Fruit fly (Drosophila melanogaster) whole organism, embryonic: ENCODE measurements around the gene Tsen2.
A peak's percentile ranks its signal among the peaks of the same experiment; 100 is the strongest.

ENCODE experiments used
- ATbp ChIP-seq: fragments of 200-800 bp; sonication (Bioruptor generic); optimal IDR thresholded peaks from 2 replicates; lab custom pipeline; 2017; ENCODE audit warnings: missing biosample characterization, mild to moderate bottlenecking, missing genetic modification characterization, missing genetic modification reagents
- Ada2b ChIP-seq: fragments of 200-800 bp; sonication (Bioruptor generic); IDR thresholded peaks from 2 replicates; pipeline ENCODE4 v1.3.6; 2022; ENCODE audit warnings: missing biosample characterization, missing genetic modification characterization
- Atf3 ChIP-seq: fragments of 200-800 bp; sonication (Bioruptor generic); optimal IDR thresholded peaks from 3 replicates; lab custom pipeline; 2016; ENCODE audit warnings: missing biosample characterization, missing genetic modification characterization
- B-H1 ChIP-seq: fragments of 200-800 bp; sonication (Bioruptor generic); IDR thresholded peaks from 3 replicates; pipeline ENCODE4 v1.3.6; 2022; ENCODE audit warnings: missing biosample characterization, missing genetic modification characterization
- Bdp1 ChIP-seq: fragments of 200-800 bp; sonication (Bioruptor generic); optimal IDR thresholded peaks from 3 replicates; lab custom pipeline; 2016; ENCODE audit warnings: missing biosample characterization, missing genetic modification characterization
- CG10431 ChIP-seq: fragments of 200-800 bp; sonication (Bioruptor generic); optimal IDR thresholded peaks from 3 replicates; lab custom pipeline; 2018; ENCODE audit warnings: missing biosample characterization, mild to moderate bottlenecking, missing genetic modification characterization
- CG10959 ChIP-seq: fragments of 200-800 bp; sonication (Bioruptor generic); IDR thresholded peaks from 2 replicates; pipeline ENCODE4 v1.3.6; 2022; ENCODE audit warnings: missing biosample characterization, missing genetic modification characterization
- CG15601 ChIP-seq: fragments of 200-800 bp; sonication (Bioruptor generic); optimal IDR thresholded peaks from 3 replicates; lab custom pipeline; 2019; ENCODE audit warnings: missing biosample characterization, mild to moderate bottlenecking, missing genetic modification characterization, moderate library complexity
- CG16863 ChIP-seq: fragments of 200-800 bp; sonication (Bioruptor generic); optimal IDR thresholded peaks from 3 replicates; lab custom pipeline; 2016; ENCODE audit warnings: missing biosample characterization, missing genetic modification characterization
- CG18619 ChIP-seq: fragments of 200-800 bp; sonication (Bioruptor generic); optimal IDR thresholded peaks from 3 replicates; lab custom pipeline; 2017; ENCODE audit warnings: missing biosample characterization, mild to moderate bottlenecking, missing genetic modification characterization
- CG30431 ChIP-seq: fragments of 200-800 bp; sonication (Bioruptor generic); optimal IDR thresholded peaks from 2 replicates; lab custom pipeline; 2017; ENCODE audit warnings: missing biosample characterization, missing genetic modification characterization
- CG32532 ChIP-seq: fragments of 200-800 bp; sonication (Bioruptor generic); IDR thresholded peaks from 2 replicates; pipeline ENCODE4 v1.3.6; 2022; ENCODE audit warnings: missing biosample characterization, missing genetic modification characterization
- CG32767 ChIP-seq: fragments of 200-800 bp; sonication (Bioruptor generic); IDR thresholded peaks from 2 replicates; pipeline ENCODE4 v1.3.6; 2022; ENCODE audit warnings: missing biosample characterization, missing genetic modification characterization
- CG3838 ChIP-seq: fragments of 200-800 bp; sonication (Bioruptor generic); optimal IDR thresholded peaks from 3 replicates; lab custom pipeline; 2016; ENCODE audit warnings: missing biosample characterization, missing genetic modification characterization
- CG42726 ChIP-seq: fragments of 200-800 bp; sonication (Bioruptor generic); IDR thresholded peaks from 2 replicates; pipeline ENCODE4 v1.3.6; 2022; ENCODE audit warnings: missing biosample characterization, missing genetic modification characterization; ENCODE audit not compliant: partially characterized antibody
- CG4328 ChIP-seq: fragments of 200-800 bp; sonication (Bioruptor generic); optimal IDR thresholded peaks from 3 replicates; lab custom pipeline; 2017; ENCODE audit warnings: missing biosample characterization, missing genetic modification reagents, missing genetic modification characterization
- CG4730 ChIP-seq: fragments of 200-800 bp; sonication (Bioruptor generic); IDR thresholded peaks from 2 replicates; pipeline ENCODE4 v1.3.6; 2022; ENCODE audit warnings: missing biosample characterization, missing genetic modification characterization
- CG6791 ChIP-seq: fragments of 200-800 bp; sonication (Bioruptor generic); IDR thresholded peaks from 3 replicates; pipeline ENCODE4 v1.3.6; 2022; ENCODE audit warnings: missing biosample characterization, missing genetic modification characterization; ENCODE audit not compliant: partially characterized antibody
- CG7786 ChIP-seq: fragments of 200-800 bp; sonication (Bioruptor generic); optimal IDR thresholded peaks from 2 replicates; lab custom pipeline; 2016; ENCODE audit warnings: missing biosample characterization, missing genetic modification characterization
- CG8290 ChIP-seq, 3 experiments: fragments of 200-800 bp; sonication (Bioruptor generic); optimal IDR thresholded peaks; 2 replicates each; lab custom pipeline; 2016 to 2019; ENCODE audit warnings: missing biosample characterization in 3 of 3, missing genetic modification characterization in 3 of 3, mild to moderate bottlenecking in 2 of 3, moderate library complexity in 1 of 3
- CHES-1-like ChIP-seq: fragments of 200-800 bp; sonication (Bioruptor generic); optimal IDR thresholded peaks from 2 replicates; lab custom pipeline; 2016; ENCODE audit warnings: missing biosample characterization, missing genetic modification characterization
- Dfd ChIP-seq, 2 experiments: fragments of >200 bp; optimal IDR thresholded peaks; 2 replicates each; lab custom pipeline; 2017; ENCODE audit warnings: missing biosample characterization in 2 of 2, missing genetic modification characterization in 2 of 2
- Dip3 ChIP-seq: fragments of 200-800 bp; sonication (Bioruptor generic); optimal IDR thresholded peaks from 3 replicates; lab custom pipeline; 2016; ENCODE audit warnings: missing biosample characterization, missing genetic modification characterization
- Doc3 ChIP-seq: fragments of 200-800 bp; sonication (Bioruptor generic); IDR thresholded peaks from 3 replicates; pipeline ENCODE4 v1.3.6; 2022; ENCODE audit warnings: missing biosample characterization, missing genetic modification characterization; ENCODE audit not compliant: partially characterized antibody
- E2f1 ChIP-seq: fragments of 200-800 bp; sonication (Bioruptor generic); IDR thresholded peaks from 2 replicates; pipeline ENCODE4 v1.3.6; 2022; ENCODE audit warnings: missing biosample characterization, missing genetic modification characterization
- Eip74EF ChIP-seq, 2 experiments: fragments of 200-800 bp in 1 of 2; fragments of >200 bp in 1 of 2; sonication (Bioruptor generic) in 1 of 2; optimal IDR thresholded peaks; 2 replicates each; lab custom pipeline; 2017 to 2019; ENCODE audit warnings: missing biosample characterization in 2 of 2, missing genetic modification characterization in 2 of 2, mild to moderate bottlenecking in 1 of 2, moderate library complexity in 1 of 2
- MTF-1 ChIP-seq: fragments of 200-800 bp; sonication (Bioruptor generic); optimal IDR thresholded peaks from 2 replicates; lab custom pipeline; 2018; ENCODE audit warnings: missing biosample characterization, mild to moderate bottlenecking, missing genetic modification characterization, borderline replicate concordance
- Med ChIP-seq: fragments of 200-800 bp; sonication (Bioruptor generic); peaks from one replicate; lab custom pipeline; 2016; ENCODE audit warnings: missing biosample characterization, missing genetic modification characterization, mild to moderate bottlenecking, inconsistent platforms, moderate library complexity
- Mrtf ChIP-seq: fragments of 200-800 bp; sonication (Bioruptor generic); IDR thresholded peaks from 3 replicates; pipeline ENCODE4 v1.3.6; 2022; ENCODE audit warnings: missing biosample characterization, missing genetic modification characterization
- Sry-β ChIP-seq: fragments of 200-800 bp; sonication (Bioruptor generic); optimal IDR thresholded peaks from 2 replicates; lab custom pipeline; 2018; ENCODE audit warnings: missing biosample characterization, mild to moderate bottlenecking, missing genetic modification characterization, moderate library complexity
- Stat92E ChIP-seq, 3 experiments: fragments of >200 bp in 2 of 3; fragments of 200-800 bp in 1 of 3; sonication (Bioruptor generic) in 1 of 3; optimal IDR thresholded peaks; 2 replicates each; lab custom pipeline; 2017 to 2019; ENCODE audit warnings: missing biosample characterization in 3 of 3, missing genetic modification characterization in 3 of 3, mild to moderate bottlenecking in 1 of 3, moderate library complexity in 1 of 3
- YL-1 ChIP-seq: fragments of 200-800 bp; sonication (Bioruptor generic); optimal IDR thresholded peaks from 3 replicates; lab custom pipeline; 2017; ENCODE audit warnings: missing biosample characterization, mild to moderate bottlenecking, missing genetic modification characterization
- az2 ChIP-seq: fragments of 200-800 bp; sonication (Bioruptor generic); optimal IDR thresholded peaks from 3 replicates; lab custom pipeline; 2016; ENCODE audit warnings: missing biosample characterization, missing genetic modification characterization
- caup ChIP-seq: fragments of 200-800 bp; sonication (Bioruptor generic); optimal IDR thresholded peaks from 3 replicates; lab custom pipeline; 2017; ENCODE audit warnings: missing biosample characterization, mild to moderate bottlenecking, missing genetic modification characterization, moderate library complexity; ENCODE audit not compliant: severe bottlenecking
- chif ChIP-seq, 2 experiments: fragments of 200-800 bp; sonication (Bioruptor generic); optimal IDR thresholded peaks; 3 replicates each; lab custom pipeline; 2016; ENCODE audit warnings: missing biosample characterization in 2 of 2, missing genetic modification characterization in 2 of 2
- crc ChIP-seq: fragments of 200-800 bp; sonication (Bioruptor generic); optimal IDR thresholded peaks from 2 replicates; lab custom pipeline; 2016; ENCODE audit warnings: missing biosample characterization, missing genetic modification characterization
- crp ChIP-seq, 2 experiments: fragments of 200-800 bp; sonication (Bioruptor generic); optimal IDR thresholded peaks; 2 replicates in 1 of 2; 3 replicates in 1 of 2; lab custom pipeline; 2017; ENCODE audit warnings: missing biosample characterization in 2 of 2, missing genetic modification characterization in 2 of 2, mild to moderate bottlenecking in 1 of 2, moderate library complexity in 1 of 2
- disco-r ChIP-seq: fragments of 200-800 bp; sonication (Bioruptor generic); optimal IDR thresholded peaks from 2 replicates; lab custom pipeline; 2016; ENCODE audit warnings: missing biosample characterization, missing genetic modification characterization
- emc ChIP-seq: fragments of 200-800 bp; sonication (Bioruptor generic); optimal IDR thresholded peaks from 2 replicates; lab custom pipeline; 2016; ENCODE audit warnings: missing biosample characterization, missing genetic modification characterization
- gcm2 ChIP-seq: fragments of 200-800 bp; sonication (Bioruptor generic); optimal IDR thresholded peaks from 2 replicates; lab custom pipeline; 2016; ENCODE audit warnings: missing biosample characterization, missing genetic modification characterization
- gfzf ChIP-seq: fragments of 200-800 bp; sonication (Bioruptor generic); optimal IDR thresholded peaks from 2 replicates; lab custom pipeline; 2016; ENCODE audit warnings: missing biosample characterization, mild to moderate bottlenecking, missing genetic modification characterization, moderate library complexity
- h ChIP-seq: fragments of >200 bp; optimal IDR thresholded peaks from 2 replicates; lab custom pipeline; 2017
- mam ChIP-seq: fragments of 200-800 bp; sonication (Bioruptor generic); optimal IDR thresholded peaks from 3 replicates; lab custom pipeline; 2016; ENCODE audit warnings: missing biosample characterization, missing genetic modification characterization
- p53 ChIP-seq: fragments of 200-800 bp; sonication (Bioruptor generic); optimal IDR thresholded peaks from 2 replicates; lab custom pipeline; 2016; ENCODE audit warnings: missing biosample characterization, missing genetic modification characterization
- pzg ChIP-seq: fragments of 200-800 bp; sonication (Bioruptor generic); optimal IDR thresholded peaks from 3 replicates; lab custom pipeline; 2018; ENCODE audit warnings: missing biosample characterization, mild to moderate bottlenecking, missing genetic modification characterization, moderate library complexity
- sc ChIP-seq, 3 experiments: fragments of >200 bp in 2 of 3; fragments of 200-800 bp in 1 of 3; sonication (Bioruptor generic) in 1 of 3; optimal IDR thresholded peaks; 2 replicates in 2 of 3; 3 replicates in 1 of 3; lab custom pipeline; 2017; ENCODE audit warnings: mild to moderate bottlenecking in 1 of 3, missing biosample characterization in 1 of 3, missing genetic modification characterization in 1 of 3, missing genetic modification reagents in 1 of 3
- slp2 ChIP-seq: fragments of 200-800 bp; sonication (Bioruptor generic); optimal IDR thresholded peaks from 2 replicates; lab custom pipeline; 2016; ENCODE audit warnings: missing biosample characterization, missing genetic modification characterization
- sug ChIP-seq: fragments of 200-800 bp; optimal IDR thresholded peaks from 2 replicates; lab custom pipeline; 2019; ENCODE audit warnings: missing biosample characterization, mild to moderate bottlenecking, missing genetic modification characterization, moderate library complexity

The Tsen2 gene

dm6 chr2L:16727578-16728023 is 2.0 kb upstream of the Tsen2 start, which contains the start of gene VhaSFD (continued):
- TF ChIP-seq Doc3 (peak; percentile 67), CG32767 (GFP tag; lab: Robert Waterston, UW) (0 out of 2 replicates have a peak, but pooled peaks have one; percentile 14), CG18619 (GFP tag; lab: Kevin White, UChicago) (no peak), pzg (GFP tag; lab: Kevin White, UChicago) (peak; percentile 85), Sry-β (GFP tag; lab: Kevin White, UChicago) (no peak), caup (no peak), CHES-1-like (GFP tag; lab: Kevin White, UChicago) (no peak), Ada2b (GFP tag; lab: Robert Waterston, UW) (no peak), Dip3 (GFP tag; lab: Kevin White, UChicago) (peak; percentile 6), Eip74EF (GFP tag; optimal IDR thresholded peaks at IDR 0.05; lab: Kevin White, UChicago) (peak in 1 of 2 experiments; percentile 28), CG8290 (GFP tag; optimal IDR thresholded peaks at IDR 0.05; lab: Kevin White, UChicago) (no peak), CG8290 (tag; optimal IDR thresholded peaks at IDR 0.05; lab: Kevin White, UChicago) (peak in 1 of 2 experiments; percentile 71), sug (peak; percentile 62), E2f1 (GFP tag; lab: Robert Waterston, UW) (no peak), CG4730 (no peak), CG4328 (GFP tag; lab: Kevin White, UChicago) (peak; percentile 7), YL-1 (GFP tag; lab: Kevin White, UChicago) (peak; percentile 71), Med (peak; percentile 76), Bdp1 (no peak), emc (no peak), CG15601 (peak; percentile 33), Mrtf (GFP tag; lab: Robert Waterston, UW) (no peak), gcm2 (no peak)

dm6 chr2L:16730939-16731338 is 1.4 kb downstream of the Tsen2 start, which contains the start of gene CG17996:
CG17996 (minus strand) TSS chr2L:16731039.
- TF ChIP-seq CG10959 (GFP tag; lab: Robert Waterston, UW) (no peak), gfzf (GFP tag; lab: Kevin White, UChicago) (peak; percentile 30), p53 (GFP tag; lab: Kevin White, UChicago) (no peak), CG16863 (no peak), disco-r (GFP tag; lab: Kevin White, UChicago) (no peak), sc (optimal IDR thresholded peaks at IDR 0.05; lab: Kevin White, UChicago) (no peak), sc (GFP tag; optimal IDR thresholded peaks at IDR 0.05; lab: Kevin White, UChicago) (no peak), chif (GFP tag; optimal IDR thresholded peaks at IDR 0.05; lab: Kevin White, UChicago) (no peak)

- TF ChIP-seq B-H1 (GFP tag; lab: Robert Waterston, UW), result no peak
- TF ChIP-seq mam, result no peak
- no peak for TF ChIP-seq MTF-1 (GFP tag; lab: Kevin White, UChicago)
- TF ChIP-seq CG3838 (GFP tag; lab: Kevin White, UChicago), result no peak
- no peak for TF ChIP-seq Dfd (GFP tag; optimal IDR thresholded peaks at IDR 0.05; lab: Kevin White, UChicago)
- TF ChIP-seq CG30431, result no peak
- TF ChIP-seq gfzf (GFP tag; lab: Kevin White, UChicago), result peak; percentile 42
- peak; percentile 10; the same call in 1 of the 2 replicates for TF ChIP-seq CG42726
- TF ChIP-seq Stat92E (GFP tag; optimal IDR thresholded peaks at IDR 0.05; lab: Kevin White, UChicago), result no peak
- TF ChIP-seq crp (GFP tag; optimal IDR thresholded peaks at IDR 0.05; lab: Kevin White, UChicago), result no peak
- no peak for TF ChIP-seq CG10431
- TF ChIP-seq h (lab: Kevin White, UChicago), result no peak
- no peak for TF ChIP-seq Atf3 (GFP tag; lab: Kevin White, UChicago)
- no peak for TF ChIP-seq crc (GFP tag; lab: Kevin White, UChicago)
- TF ChIP-seq az2 (GFP tag; lab: Kevin White, UChicago), result no peak
- TF ChIP-seq slp2, result no peak
- no peak for TF ChIP-seq CG32532 (GFP tag; lab: Robert Waterston, UW)
- no peak for TF ChIP-seq ATbp (GFP tag; lab: Kevin White, UChicago)
- TF ChIP-seq CG6791 (GFP tag; lab: Robert Waterston, UW), result no peak
- no peak for TF ChIP-seq CG7786 (GFP tag; lab: Kevin White, UChicago)
Observed at dm6 chr2L:16731799-16732198, 2.2 kb downstream of the Tsen2 start, which contains the start of gene Prosbeta4. Prosbeta4 (minus strand) TSS chr2L:16732133.
